Fruit fly (Drosophila melanogaster): ENCODE measurements around the gene Gr5a.
A peak's percentile ranks its signal among the peaks of the same experiment; 100 is the strongest.

Gr5a gene

DNA sequence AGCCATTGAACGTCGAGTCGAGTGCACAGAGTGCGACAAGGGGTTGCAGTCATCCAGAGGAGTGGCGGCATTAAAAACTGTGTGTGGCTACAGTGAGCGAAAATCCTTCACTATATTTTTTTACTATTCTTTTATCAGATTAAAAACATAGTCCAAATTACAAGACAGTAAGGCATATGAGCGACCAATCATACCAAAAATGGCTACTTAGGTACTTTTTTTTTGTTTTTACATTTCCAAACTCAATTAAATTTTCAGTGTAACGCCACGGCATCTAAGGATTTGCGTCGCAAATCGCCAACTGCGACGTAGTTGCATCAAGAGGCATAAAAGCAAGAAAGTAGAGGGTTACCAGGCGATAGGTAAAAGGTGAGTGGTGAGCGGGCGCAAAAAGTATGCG is 41.3 kb upstream of the Gr5a start:
- no peak for TF ChIP-seq CG10348 (GFP tag; IDR thresholded peaks at IDR 0.05)
- TF ChIP-seq rn (GFP tag; IDR thresholded peaks at IDR 0.05): no peak
- TF ChIP-seq Pif1A (GFP tag; optimal IDR thresholded peaks at IDR 0.05): peak; percentile 33
- peak; percentile 15 for TF ChIP-seq CG8301 (tag; optimal IDR thresholded peaks at IDR 0.05)
- TF ChIP-seq gl (tag; optimal IDR thresholded peaks at IDR 0.05): no peak
- TF ChIP-seq Ets98B (GFP tag; IDR thresholded peaks at IDR 0.05): no peak
- no peak for TF ChIP-seq D1 (tag; optimal IDR thresholded peaks at IDR 0.05)
- TF ChIP-seq fd96Ca (GFP tag; IDR thresholded peaks at IDR 0.05): peak; percentile 19; the same call in 1 of the 3 replicates
- TF ChIP-seq CG4496 (GFP tag; IDR thresholded peaks at IDR 0.05): peak; percentile 56; the same call in 1 of the 3 replicates
- peak; percentile 46 for TF ChIP-seq CG34367 (tag; optimal IDR thresholded peaks at IDR 0.05)
- TF ChIP-seq CG32121 (GFP tag; IDR thresholded peaks at IDR 0.05): no peak
- TF ChIP-seq CG14655 (GFP tag; optimal IDR thresholded peaks at IDR 0.05): peak; percentile 17
- TF ChIP-seq Pif1B (GFP tag; optimal IDR thresholded peaks at IDR 0.05): no peak
- peak; percentile 31 for TF ChIP-seq CG15710 (tag; optimal IDR thresholded peaks at IDR 0.05)
- peak; percentile 55 for TF ChIP-seq CG8159 (tag; optimal IDR thresholded peaks at IDR 0.05)
- peak; percentile 21 for TF ChIP-seq Snoo (tag; optimal IDR thresholded peaks at IDR 0.05)
- TF ChIP-seq CG17806 (tag; optimal IDR thresholded peaks at IDR 0.05): peak; percentile 45
- no peak for TF ChIP-seq EcR (GFP tag; optimal IDR thresholded peaks at IDR 0.05)
- no peak for TF ChIP-seq CG12605 (GFP tag; IDR thresholded peaks at IDR 0.05)
- no peak for TF ChIP-seq CG13204 (GFP tag; optimal IDR thresholded peaks at IDR 0.05)
- TF ChIP-seq CG9948 (tag; optimal IDR thresholded peaks at IDR 0.05): peak; percentile 39

DNA sequence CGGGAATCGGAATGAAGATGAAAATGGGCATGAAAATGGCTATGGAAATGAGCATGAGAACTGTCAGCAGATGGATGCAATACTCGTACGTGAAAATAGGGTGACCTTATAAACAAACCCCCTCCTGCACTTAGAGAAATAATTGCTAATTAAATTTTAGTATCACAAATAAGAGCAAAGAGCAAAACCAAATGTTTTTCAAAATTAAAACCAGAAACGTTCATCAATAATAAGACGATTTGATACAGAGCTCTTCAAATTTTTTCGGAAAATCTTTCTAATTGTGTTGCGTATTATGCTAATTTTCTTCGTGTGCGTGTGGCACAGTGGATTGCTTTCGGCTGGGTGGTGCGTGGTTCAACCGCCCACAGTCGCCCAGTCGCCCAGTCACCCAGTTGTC is 34.2 kb upstream of the Gr5a start:
- TF ChIP-seq D1 (tag; optimal IDR thresholded peaks at IDR 0.05): no peak
- TF ChIP-seq CG32121 (GFP tag; IDR thresholded peaks at IDR 0.05): 0 out of 2 replicates have a peak, but pooled peaks have one; percentile 19

- TF ChIP-seq CG9948 (tag; optimal IDR thresholded peaks at IDR 0.05) (peak; percentile 63), Ets98B (GFP tag; IDR thresholded peaks at IDR 0.05) (peak; percentile 86), Pif1B (GFP tag; optimal IDR thresholded peaks at IDR 0.05) (peak; percentile 58), CG10348 (GFP tag; IDR thresholded peaks at IDR 0.05) (peak; percentile 58; the same call in 1 of the 2 replicates), Pif1A (GFP tag; optimal IDR thresholded peaks at IDR 0.05) (peak; percentile 82), CG13204 (GFP tag; optimal IDR thresholded peaks at IDR 0.05) (no peak), D1 (tag; optimal IDR thresholded peaks at IDR 0.05) (no peak), CG4496 (GFP tag; IDR thresholded peaks at IDR 0.05) (peak; percentile 89), CG32121 (GFP tag; IDR thresholded peaks at IDR 0.05) (peak; percentile 85), CG12605 (GFP tag; IDR thresholded peaks at IDR 0.05) (peak; percentile 82), CG34367 (tag; optimal IDR thresholded peaks at IDR 0.05) (peak; percentile 57), EcR (GFP tag; optimal IDR thresholded peaks at IDR 0.05) (no peak), Snoo (tag; optimal IDR thresholded peaks at IDR 0.05) (no peak), rn (GFP tag; IDR thresholded peaks at IDR 0.05) (peak; percentile 76), fd96Ca (GFP tag; IDR thresholded peaks at IDR 0.05) (peak; percentile 89), CG8301 (tag; optimal IDR thresholded peaks at IDR 0.05) (peak; percentile 73), gl (tag; optimal IDR thresholded peaks at IDR 0.05) (peak; percentile 33), CG15710 (tag; optimal IDR thresholded peaks at IDR 0.05) (peak; percentile 71), CG17806 (tag; optimal IDR thresholded peaks at IDR 0.05) (peak; percentile 62), CG14655 (GFP tag; optimal IDR thresholded peaks at IDR 0.05) (peak; percentile 75), CG8159 (tag; optimal IDR thresholded peaks at IDR 0.05) (peak; percentile 78)
These were observed 31.9 kb upstream of the Gr5a start, which contains the start of gene OtopLa for dm6 chrX:5648437-5648959. Gene OtopLa, minus strand, starts transcription at chrX:5648487.

DNA sequence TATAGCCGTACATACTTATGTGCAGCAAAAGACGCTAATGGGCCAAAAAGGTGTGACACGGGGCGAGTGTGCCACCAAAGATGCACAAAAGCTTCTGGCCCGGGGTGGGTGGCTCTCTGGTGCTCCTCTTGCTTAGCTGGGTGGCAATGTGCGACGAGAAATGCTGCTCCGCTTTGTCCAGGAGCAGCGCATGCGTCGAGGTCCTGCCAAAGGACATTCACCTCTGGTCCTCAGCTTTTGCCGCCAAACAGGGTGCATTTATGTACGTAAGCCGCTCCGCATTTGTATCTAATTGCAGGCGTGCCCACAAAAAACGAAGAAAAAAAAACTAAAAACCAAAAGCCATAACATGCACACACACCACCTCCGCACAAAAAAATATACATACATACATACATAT is 31.0 kb upstream of the Gr5a start:
- no peak for TF ChIP-seq CG32121 (GFP tag; IDR thresholded peaks at IDR 0.05)
- peak; percentile 62 for TF ChIP-seq EcR (GFP tag; optimal IDR thresholded peaks at IDR 0.05)

dm6 chrX:5649998-5650397 is 30.4 kb upstream of the Gr5a start:
- no peak for TF ChIP-seq CG14655 (GFP tag; optimal IDR thresholded peaks at IDR 0.05)
- TF ChIP-seq rn (GFP tag; IDR thresholded peaks at IDR 0.05): no peak
- TF ChIP-seq Pif1B (GFP tag; optimal IDR thresholded peaks at IDR 0.05): no peak
- no peak for TF ChIP-seq CG10348 (GFP tag; IDR thresholded peaks at IDR 0.05)

- TF ChIP-seq CG34367 (tag; optimal IDR thresholded peaks at IDR 0.05) (no peak), gl (tag; optimal IDR thresholded peaks at IDR 0.05) (no peak), Snoo (tag; optimal IDR thresholded peaks at IDR 0.05) (no peak), rn (GFP tag; IDR thresholded peaks at IDR 0.05) (no peak), D1 (tag; optimal IDR thresholded peaks at IDR 0.05) (no peak), CG17806 (tag; optimal IDR thresholded peaks at IDR 0.05) (no peak), CG8159 (tag; optimal IDR thresholded peaks at IDR 0.05) (no peak), CG15710 (tag; optimal IDR thresholded peaks at IDR 0.05) (no peak), Ets98B (GFP tag; IDR thresholded peaks at IDR 0.05) (no peak), CG4496 (GFP tag; IDR thresholded peaks at IDR 0.05) (no peak)
These were observed 18.4 kb upstream of the Gr5a start for dm6 chrX:5661971-5662370.

DNA sequence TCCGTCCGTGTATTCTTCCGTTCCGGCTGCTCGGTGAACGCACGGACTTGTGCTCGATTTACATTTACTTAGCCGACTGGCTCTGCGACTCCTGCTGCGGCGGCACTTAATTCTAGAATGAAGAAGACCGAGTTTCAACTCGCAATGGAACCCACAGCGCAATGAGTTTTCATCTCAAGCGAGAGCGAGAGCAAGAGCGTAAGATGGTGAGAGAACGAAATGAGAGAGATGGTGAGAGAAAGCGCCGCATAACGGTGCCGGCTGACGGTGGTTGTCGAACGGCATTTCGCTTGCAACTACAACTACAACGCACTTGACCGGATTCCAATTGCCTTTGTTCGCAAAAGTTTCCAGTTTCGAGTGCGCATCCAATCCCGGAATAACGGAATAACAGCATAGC is 17.7 kb upstream of the Gr5a start, which contains the start of gene OtopLc:
TSS of gene OtopLc (minus strand) at position 101 of the 400 bp plus-strand sequence.
- no peak for TF ChIP-seq CG9948 (tag; optimal IDR thresholded peaks at IDR 0.05)
- TF ChIP-seq Pif1A (GFP tag; optimal IDR thresholded peaks at IDR 0.05): no peak
- no peak for TF ChIP-seq Ets98B (GFP tag; IDR thresholded peaks at IDR 0.05)
- no peak for TF ChIP-seq rn (GFP tag; IDR thresholded peaks at IDR 0.05)
- TF ChIP-seq CG8301 (tag; optimal IDR thresholded peaks at IDR 0.05): no peak
- TF ChIP-seq D1 (tag; optimal IDR thresholded peaks at IDR 0.05): no peak
- no peak for TF ChIP-seq CG8159 (tag; optimal IDR thresholded peaks at IDR 0.05)
- TF ChIP-seq CG17806 (tag; optimal IDR thresholded peaks at IDR 0.05): no peak
